Fruit fly (Drosophila melanogaster): ENCODE results near the gene heca.

heca gene

dm6 chr3R:30393909-30394308 is 116.2 kb downstream of the heca start:
- peak; percentile 24; the same call in 1 of the 3 replicates for TF ChIP-seq row (GFP tag; IDR thresholded peaks at IDR 0.05)
- peak; percentile 88 for TF ChIP-seq D19A (tag; optimal IDR thresholded peaks at IDR 0.05)
- no peak for TF ChIP-seq lmd (GFP tag; IDR thresholded peaks at IDR 0.05)
- TF ChIP-seq sens (GFP tag), result peak; percentile 71

- no peak for TF ChIP-seq fd64A (GFP tag; optimal IDR thresholded peaks at IDR 0.05)
- TF ChIP-seq Hr39 (optimal IDR thresholded peaks at IDR 0.05), result no peak
- no peak for TF ChIP-seq CG33557 (GFP tag; optimal IDR thresholded peaks at IDR 0.05)
- TF ChIP-seq CG8388 (GFP tag; optimal IDR thresholded peaks at IDR 0.05), result no peak
- peak; percentile 85 for TF ChIP-seq Ets65A (GFP tag)
- TF ChIP-seq HLH4C (GFP tag; IDR thresholded peaks at IDR 0.05; ENCODE audit: partially characterized antibody), result 0 out of 3 replicates have a peak, but pooled peaks have one; percentile 25
These were observed 128.8 kb downstream of the heca start for dm6 chr3R:30406482-30406881.

- TF ChIP-seq crol (GFP tag; IDR thresholded peaks at IDR 0.05), result no peak
- peak; percentile 46 for TF ChIP-seq wor (GFP tag; IDR thresholded peaks at IDR 0.05)
- TF ChIP-seq CG7839 (tag; optimal IDR thresholded peaks at IDR 0.05), result peak; percentile 65
- TF ChIP-seq CG1647 (GFP tag; optimal IDR thresholded peaks at IDR 0.05), result no peak
- TF ChIP-seq H15 (GFP tag; IDR thresholded peaks at IDR 0.05), result peak; percentile 66; the same call in 2 of the 3 replicates
- no peak for TF ChIP-seq ab (GFP tag; optimal IDR thresholded peaks at IDR 0.05)
- TF ChIP-seq Antp (GFP tag; optimal IDR thresholded peaks at IDR 0.05), result peak; percentile 9
- TF ChIP-seq CG1603 (tag; optimal IDR thresholded peaks at IDR 0.05), result peak; percentile 81
- peak; percentile 1 for TF ChIP-seq kah (GFP tag; optimal IDR thresholded peaks at IDR 0.05)
- no peak for TF ChIP-seq insv (GFP tag; optimal IDR thresholded peaks at IDR 0.05)
- TF ChIP-seq CG10209 (GFP tag; optimal IDR thresholded peaks at IDR 0.05), result no peak
- peak; percentile 28; the same call in 1 of the 2 replicates for TF ChIP-seq CG11247 (GFP tag; IDR thresholded peaks at IDR 0.05)
- no peak for TF ChIP-seq Oaz (GFP tag; IDR thresholded peaks at IDR 0.05)
- TF ChIP-seq her (GFP tag; optimal IDR thresholded peaks at IDR 0.05), result no peak
- TF ChIP-seq PHDP (tag; optimal IDR thresholded peaks at IDR 0.05), result peak; percentile 58
- TF ChIP-seq pho (GFP tag; optimal IDR thresholded peaks at IDR 0.05), result no peak
- peak; percentile 45 for TF ChIP-seq Vsx1 (GFP tag; optimal IDR thresholded peaks at IDR 0.05)
- peak; percentile 73 for TF ChIP-seq CG10979 (tag; optimal IDR thresholded peaks at IDR 0.05)
- TF ChIP-seq Dek (tag; optimal IDR thresholded peaks at IDR 0.05), result no peak
- TF ChIP-seq CG4854 (GFP tag; optimal IDR thresholded peaks at IDR 0.05), result no peak
- no peak for TF ChIP-seq CG16779 (GFP tag; IDR thresholded peaks at IDR 0.05)
- peak; percentile 66 for TF ChIP-seq dmrt99B (tag; optimal IDR thresholded peaks at IDR 0.05)
- peak; percentile 56 for TF ChIP-seq CG8388 (GFP tag; optimal IDR thresholded peaks at IDR 0.05)
- TF ChIP-seq CG3281 (GFP tag; optimal IDR thresholded peaks at IDR 0.05), result no peak
- TF ChIP-seq unc-4 (GFP tag; IDR thresholded peaks at IDR 0.05; ENCODE audit: partially characterized antibody), result no peak
- TF ChIP-seq bab2 (GFP tag; optimal IDR thresholded peaks at IDR 0.05), result peak; percentile 59
- peak; percentile 45 for TF ChIP-seq CG16863 (GFP tag; optimal IDR thresholded peaks at IDR 0.05)
- TF ChIP-seq CG4730 (GFP tag; IDR thresholded peaks at IDR 0.05), result peak; percentile 18; the same call in 1 of the 2 replicates
- TF ChIP-seq trem (tag; optimal IDR thresholded peaks at IDR 0.05), result peak; percentile 12
- TF ChIP-seq Nf-YA (GFP tag; IDR thresholded peaks at IDR 0.05), result no peak
- no peak for TF ChIP-seq Lim3 (GFP tag; IDR thresholded peaks at IDR 0.05)
- peak; percentile 28 for TF ChIP-seq HHEX (GFP tag; optimal IDR thresholded peaks at IDR 0.05)
- no peak for TF ChIP-seq CG12299 (tag; optimal IDR thresholded peaks at IDR 0.05)
- no peak for TF ChIP-seq fd3F (GFP tag; optimal IDR thresholded peaks at IDR 0.05)
- TF ChIP-seq HmgD (GFP tag; optimal IDR thresholded peaks at IDR 0.05), result no peak
- TF ChIP-seq tin (GFP tag; optimal IDR thresholded peaks at IDR 0.05), result peak; percentile 59
- TF ChIP-seq lola (GFP tag; optimal IDR thresholded peaks at IDR 0.05), result peak in 1 of 3 experiments; percentile 41
- TF ChIP-seq Myb (GFP tag; optimal IDR thresholded peaks at IDR 0.05), result peak; percentile 21
- no peak for TF ChIP-seq CHES-1-like (GFP tag; optimal IDR thresholded peaks at IDR 0.05)
- no peak for TF ChIP-seq CG31388 (GFP tag; optimal IDR thresholded peaks at IDR 0.05)
These were observed 136.1 kb downstream of the heca start for dm6 chr3R:30413795-30414194.
